Worm (Caenorhabditis elegans) whole organism, L4/young adult: ENCODE measurements around the gene H41C03.1.

Experiments
- W03F9.2 ChIP-seq: fragments of 150-350 bp; optimal IDR thresholded peaks from 2 replicates; lab custom pipeline; 2014; ENCODE audit warnings: missing biosample characterization, missing genetic modification characterization
- him-1 ChIP-seq: sonication (generic microtip); optimal IDR thresholded peaks from 2 replicates; lab custom pipeline; 2016; ENCODE audit warnings: missing genotype, missing genetic modification reagents, missing genetic modification characterization, missing compliant biosample characterization

DNA sequence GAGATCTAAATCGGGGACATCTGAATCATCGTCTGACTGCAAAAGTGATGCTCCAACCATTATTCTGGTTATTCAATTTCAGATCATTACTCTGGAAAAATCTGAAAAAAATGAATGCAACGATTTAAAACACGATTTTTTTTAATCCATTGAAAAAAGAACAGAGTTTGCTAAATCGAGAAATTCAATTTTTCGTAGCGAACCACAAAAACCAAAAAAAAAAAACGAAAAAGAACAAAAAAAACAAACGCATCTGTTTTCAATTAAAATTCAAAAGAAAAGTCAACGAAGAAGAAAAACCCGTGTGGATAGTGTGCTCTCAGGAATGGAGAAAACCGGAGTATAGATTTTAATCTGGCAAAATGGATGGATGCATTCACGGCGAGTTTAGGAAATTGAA, 4.1 kb downstream of the H41C03.1 start, which contains the start of gene F55C12.4:
- TF ChIP-seq W03F9.2 (no peak), him-1 (no peak)
